Fruit fly (Drosophila melanogaster): ENCODE data around the gene JMJD6.

JMJD6 gene

DNA sequence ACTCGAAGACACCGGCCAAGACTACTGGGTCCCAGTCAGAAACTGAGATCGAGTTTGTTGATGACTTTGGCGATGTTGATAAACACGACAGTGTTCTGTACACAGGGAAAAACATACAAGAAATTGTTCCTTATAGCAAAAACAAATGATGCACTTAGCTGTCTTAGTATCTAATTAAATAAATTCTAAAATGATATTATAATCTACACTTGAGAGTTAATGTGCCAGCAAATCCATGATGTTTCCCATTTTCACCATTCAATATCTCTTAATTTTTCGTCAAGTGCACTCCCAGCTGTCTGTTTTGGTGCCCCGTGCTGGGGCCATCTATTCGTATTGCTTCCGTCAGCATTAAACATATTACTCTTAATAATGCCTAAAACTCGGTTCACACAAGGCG lies 38.1 kb upstream of the JMJD6 start (continued):
- TF ChIP-seq nau (GFP tag; optimal IDR thresholded peaks at IDR 0.05) = no peak
- TF ChIP-seq CG18262 (tag; optimal IDR thresholded peaks at IDR 0.05) = no peak
- peak in 1 of 2 experiments; percentile 3 for TF ChIP-seq dpn (GFP tag; optimal IDR thresholded peaks at IDR 0.05)
- no peak for TF ChIP-seq prd (optimal IDR thresholded peaks at IDR 0.05)
- TF ChIP-seq prd (GFP tag; IDR thresholded peaks at IDR 0.05) = peak; percentile 68
- TF ChIP-seq lbe (GFP tag; optimal IDR thresholded peaks at IDR 0.05) = no peak
- TF ChIP-seq zf30C (GFP tag; optimal IDR thresholded peaks at IDR 0.05) = no peak
- no peak for TF ChIP-seq CG4404 (GFP tag; IDR thresholded peaks at IDR 0.05)
- peak; percentile 43 for TF ChIP-seq CG6689 (GFP tag; IDR thresholded peaks at IDR 0.05)
- TF ChIP-seq CG9727 (GFP tag; optimal IDR thresholded peaks at IDR 0.05) = peak; percentile 37
- no peak for TF ChIP-seq sima (GFP tag; optimal IDR thresholded peaks at IDR 0.05)
- peak; percentile 12 for TF ChIP-seq grn (GFP tag; optimal IDR thresholded peaks at IDR 0.05)
- no peak for TF ChIP-seq CG2678 (tag; optimal IDR thresholded peaks at IDR 0.05)
- no peak; the same call in 1 of the 2 replicates for TF ChIP-seq CG11247 (GFP tag; IDR thresholded peaks at IDR 0.05)
- peak; percentile 5 for TF ChIP-seq CG12391 (tag; optimal IDR thresholded peaks at IDR 0.05)
- TF ChIP-seq lab (GFP tag; optimal IDR thresholded peaks at IDR 0.05) = no peak
- TF ChIP-seq HLH54F (GFP tag; optimal IDR thresholded peaks at IDR 0.05) = no peak
- TF ChIP-seq CG12769 (tag; optimal IDR thresholded peaks at IDR 0.05) = peak; percentile 40
- TF ChIP-seq CG6683 (GFP tag; optimal IDR thresholded peaks at IDR 0.05) = no peak
- TF ChIP-seq Gsc (GFP tag; IDR thresholded peaks at IDR 0.05) = no peak
- peak; percentile 80 for TF ChIP-seq Rfx (GFP tag; IDR thresholded peaks at IDR 0.05)
- TF ChIP-seq CG12071 (GFP tag; optimal IDR thresholded peaks at IDR 0.05) = no peak
- TF ChIP-seq CG6791 (GFP tag; IDR thresholded peaks at IDR 0.05; ENCODE audit: partially characterized antibody) = no peak
- TF ChIP-seq nmo (GFP tag; optimal IDR thresholded peaks at IDR 0.05) = peak; percentile 34
- peak; percentile 40; the same call in 1 of the 2 replicates for TF ChIP-seq Ada2b (GFP tag; IDR thresholded peaks at IDR 0.05)
- no peak for TF ChIP-seq CG31441 (GFP tag; IDR thresholded peaks at IDR 0.05)

DNA sequence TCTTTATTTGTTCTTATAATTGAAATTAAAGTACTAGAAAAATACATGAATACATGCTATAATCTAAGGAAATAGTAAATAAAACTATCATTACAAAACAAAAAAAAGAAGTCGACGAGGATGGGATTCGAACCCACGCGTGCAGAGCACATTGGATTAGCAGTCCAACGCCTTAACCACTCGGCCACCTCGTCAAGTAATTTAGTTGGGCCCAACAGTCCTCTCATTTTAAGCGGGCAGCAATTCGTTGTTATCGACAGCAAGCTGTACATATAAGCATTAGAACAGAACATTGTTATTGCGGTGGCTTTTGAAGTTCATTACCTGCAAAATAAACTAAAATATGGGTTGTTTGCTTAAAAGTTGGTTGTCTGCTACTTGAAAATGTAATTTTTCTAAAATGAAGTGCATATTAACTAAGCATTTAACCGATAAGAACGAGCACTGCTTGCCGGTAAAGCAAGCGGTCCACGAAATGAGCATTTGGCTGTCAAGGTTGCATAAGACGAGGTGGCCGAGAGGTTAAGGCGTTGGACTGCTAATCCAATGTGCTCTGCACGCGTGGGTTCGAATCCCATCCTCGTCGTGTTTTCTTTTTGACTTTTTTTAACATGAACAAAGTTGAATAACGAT lies 35.0 kb upstream of the JMJD6 start:
- TF ChIP-seq Dref (GFP tag; IDR thresholded peaks at IDR 0.05) (no peak), amos (GFP tag; IDR thresholded peaks at IDR 0.05; ENCODE audit: partially characterized antibody) (peak; percentile 77), Rx (GFP tag; IDR thresholded peaks at IDR 0.05) (no peak), CG14860 (GFP tag; IDR thresholded peaks at IDR 0.05; ENCODE audit: partially characterized antibody) (peak; percentile 88), Ets97D (GFP tag; optimal IDR thresholded peaks at IDR 0.05) (no peak), CG4328 (GFP tag; optimal IDR thresholded peaks at IDR 0.05) (no peak), CG17612 (GFP tag; IDR thresholded peaks at IDR 0.05) (no peak), lola (GFP tag; optimal IDR thresholded peaks at IDR 0.05) (no peak), CG1647 (GFP tag; optimal IDR thresholded peaks at IDR 0.05) (no peak), CG12744 (GFP tag; optimal IDR thresholded peaks at IDR 0.05) (no peak), CG8290 (GFP tag; optimal IDR thresholded peaks at IDR 0.05) (no peak), CG8290 (tag; optimal IDR thresholded peaks at IDR 0.05) (peak in 1 of 2 experiments; percentile 16), CG31224 (GFP tag; IDR thresholded peaks at IDR 0.05) (no peak), nmo (GFP tag; optimal IDR thresholded peaks at IDR 0.05) (peak; percentile 22), CG2129 (GFP tag; IDR thresholded peaks at IDR 0.05; ENCODE audit: partially characterized antibody) (peak; percentile 19; the same call in 1 of the 2 replicates), CG4282 (GFP tag; optimal IDR thresholded peaks at IDR 0.05) (no peak), CG33557 (GFP tag; optimal IDR thresholded peaks at IDR 0.05) (peak; percentile 1), bbx (GFP tag; IDR thresholded peaks at IDR 0.05; ENCODE audit: partially characterized antibody) (peak; percentile 83), dan (GFP tag; IDR thresholded peaks at IDR 0.05) (no peak), CG4854 (GFP tag; optimal IDR thresholded peaks at IDR 0.05) (no peak), H2.0 (GFP tag; IDR thresholded peaks at IDR 0.05) (no peak), CG7839 (tag; optimal IDR thresholded peaks at IDR 0.05) (no peak), rib (GFP tag; IDR thresholded peaks at IDR 0.05) (no peak), hb (GFP tag; IDR thresholded peaks at IDR 0.05; ENCODE audit: partially characterized antibody) (peak; percentile 84), H15 (GFP tag; IDR thresholded peaks at IDR 0.05) (no peak), slbo (GFP tag; IDR thresholded peaks at IDR 0.05) (no peak)

All from whole organism, embryonic.